Fruit fly (Drosophila melanogaster) whole organism, embryonic: Measurements from ENCODE around the gene CG32483.

Experiments
- B-H1 ChIP-seq: fragments of 200-800 bp; sonication (Bioruptor generic); IDR thresholded peaks from 3 replicates; pipeline ENCODE4 v1.3.6; 2022; ENCODE audit warnings: missing biosample characterization, missing genetic modification characterization
- CG10267 ChIP-seq: fragments of 200-800 bp; sonication (Bioruptor generic); optimal IDR thresholded peaks from 2 replicates; lab custom pipeline; 2018; ENCODE audit warnings: missing biosample characterization, mild to moderate bottlenecking, missing genetic modification characterization, moderate library complexity
- CG10366 ChIP-seq: fragments of 200-800 bp; sonication (Bioruptor generic); IDR thresholded peaks from 2 replicates; pipeline ENCODE4 v1.3.6; 2022; ENCODE audit warnings: missing biosample characterization, missing genetic modification characterization
- CG11085 ChIP-seq: fragments of 200-800 bp; sonication (Bioruptor generic); IDR thresholded peaks from 2 replicates; pipeline ENCODE4 v1.3.6; 2022; ENCODE audit warnings: missing biosample characterization, missing genetic modification characterization
- CG12104 ChIP-seq: fragments of 200-800 bp; sonication (Bioruptor generic); optimal IDR thresholded peaks from 3 replicates; lab custom pipeline; 2016; ENCODE audit warnings: missing biosample characterization, missing genetic modification characterization
- CG13123 ChIP-seq: fragments of 200-800 bp; sonication (Bioruptor generic); optimal IDR thresholded peaks from 2 replicates; lab custom pipeline; 2016; ENCODE audit warnings: missing biosample characterization, missing genetic modification characterization
- CG13624 ChIP-seq: fragments of 200-800 bp; sonication (Bioruptor generic); optimal IDR thresholded peaks from 2 replicates; lab custom pipeline; 2016; ENCODE audit warnings: missing biosample characterization, missing genetic modification characterization
- CG15601 ChIP-seq: fragments of 200-800 bp; sonication (Bioruptor generic); optimal IDR thresholded peaks from 3 replicates; lab custom pipeline; 2019; ENCODE audit warnings: missing biosample characterization, mild to moderate bottlenecking, missing genetic modification characterization, moderate library complexity
- CG17186 ChIP-seq: fragments of 200-800 bp; sonication (Bioruptor generic); optimal IDR thresholded peaks from 3 replicates; lab custom pipeline; 2017; ENCODE audit warnings: missing biosample characterization, missing genetic modification reagents, missing genetic modification characterization
- CG31365 ChIP-seq: fragments of 200-800 bp; sonication (Bioruptor generic); optimal IDR thresholded peaks from 2 replicates; lab custom pipeline; 2018; ENCODE audit warnings: missing biosample characterization, mild to moderate bottlenecking, missing genetic modification characterization
- CG31388 ChIP-seq: fragments of 200-800 bp; sonication (Bioruptor generic); optimal IDR thresholded peaks from 2 replicates; lab custom pipeline; 2016; ENCODE audit warnings: missing biosample characterization, missing genetic modification characterization
- CG34376 ChIP-seq: fragments of 200-800 bp; sonication (Bioruptor generic); optimal IDR thresholded peaks from 2 replicates; lab custom pipeline; 2018; ENCODE audit warnings: missing biosample characterization, mild to moderate bottlenecking, missing genetic modification characterization
- CG4707 ChIP-seq: fragments of 200-800 bp; sonication (Bioruptor generic); optimal IDR thresholded peaks from 2 replicates; lab custom pipeline; 2018; ENCODE audit warnings: missing biosample characterization, mild to moderate bottlenecking, missing genetic modification characterization, moderate library complexity
- CG7372 ChIP-seq: fragments of 200-800 bp; sonication (Bioruptor generic); IDR thresholded peaks from 2 replicates; pipeline ENCODE4 v1.3.6; 2022; ENCODE audit warnings: missing biosample characterization, missing genetic modification characterization
- Dp ChIP-seq: fragments of 200-800 bp; sonication (Bioruptor generic); optimal IDR thresholded peaks from 2 replicates; lab custom pipeline; 2018; ENCODE audit warnings: missing biosample characterization, mild to moderate bottlenecking, missing genetic modification characterization, moderate library complexity
- ERR ChIP-seq: fragments of 200-800 bp; sonication (Bioruptor generic); optimal IDR thresholded peaks from 2 replicates; lab custom pipeline; 2016; ENCODE audit warnings: missing biosample characterization, missing genetic modification characterization
- Fer1 ChIP-seq: fragments of 200-800 bp; sonication (Bioruptor generic); optimal IDR thresholded peaks from 2 replicates; lab custom pipeline; 2017; ENCODE audit warnings: missing biosample characterization, mild to moderate bottlenecking, missing genetic modification characterization
- GATAe ChIP-seq: fragments of 200-800 bp; sonication (Bioruptor generic); conservative IDR thresholded peaks from 2 replicates; pipeline ENCODE4 v1.3.6; 2022; ENCODE audit warnings: missing biosample characterization, missing genetic modification characterization
- HLH4C ChIP-seq: fragments of 200-800 bp; sonication (Bioruptor generic); IDR thresholded peaks from 3 replicates; pipeline ENCODE4 v1.3.6; 2022; ENCODE audit warnings: missing biosample characterization, missing genetic modification characterization; ENCODE audit not compliant: partially characterized antibody
- Jarid2 ChIP-seq: fragments of 200-800 bp; sonication (Bioruptor generic); optimal IDR thresholded peaks from 3 replicates; lab custom pipeline; 2017; ENCODE audit warnings: mild to moderate bottlenecking, missing biosample characterization, missing genetic modification reagents, missing genetic modification characterization
- Mrtf ChIP-seq: fragments of 200-800 bp; sonication (Bioruptor generic); IDR thresholded peaks from 3 replicates; pipeline ENCODE4 v1.3.6; 2022; ENCODE audit warnings: missing biosample characterization, missing genetic modification characterization
- PHDP ChIP-seq: fragments of 200-800 bp; sonication (Bioruptor generic); optimal IDR thresholded peaks from 3 replicates; lab custom pipeline; 2018; ENCODE audit warnings: missing biosample characterization, mild to moderate bottlenecking, missing genetic modification characterization, moderate library complexity
- Rx ChIP-seq: fragments of 200-800 bp; sonication (Bioruptor generic); IDR thresholded peaks from 2 replicates; pipeline ENCODE4 v1.3.6; 2022; ENCODE audit warnings: missing biosample characterization, missing genetic modification characterization
- Sin3A ChIP-seq: fragments of >200 bp; optimal IDR thresholded peaks from 2 replicates; lab custom pipeline; 2018
- Sox102F ChIP-seq: fragments of 200-800 bp; sonication (Bioruptor generic); optimal IDR thresholded peaks from 2 replicates; lab custom pipeline; 2018; ENCODE audit warnings: missing biosample characterization, mild to moderate bottlenecking, missing genetic modification characterization, moderate library complexity
- Sry-δ ChIP-seq: fragments of 200-800 bp; sonication (Bioruptor generic); optimal IDR thresholded peaks from 2 replicates; lab custom pipeline; 2016; ENCODE audit warnings: missing biosample characterization, missing genetic modification characterization
- Stat92E ChIP-seq, 3 experiments: fragments of >200 bp in 2 of 3; fragments of 200-800 bp in 1 of 3; sonication (Bioruptor generic) in 1 of 3; optimal IDR thresholded peaks; 2 replicates each; lab custom pipeline; 2017 to 2019; ENCODE audit warnings: missing biosample characterization in 3 of 3, missing genetic modification characterization in 3 of 3, mild to moderate bottlenecking in 1 of 3, moderate library complexity in 1 of 3
- TFAM ChIP-seq: fragments of 200-800 bp; sonication (Bioruptor generic); optimal IDR thresholded peaks from 2 replicates; lab custom pipeline; 2017; ENCODE audit warnings: missing biosample characterization, missing genetic modification characterization, inconsistent platforms
- cad ChIP-seq: fragments of >200 bp; optimal IDR thresholded peaks from 2 replicates; lab custom pipeline; 2017; ENCODE audit warnings: missing biosample characterization, missing genetic modification characterization
- chinmo ChIP-seq: fragments of 200-800 bp; sonication (Bioruptor generic); IDR thresholded peaks from 4 replicates; pipeline ENCODE4 v1.3.6; 2022; ENCODE audit warnings: missing biosample characterization, missing genetic modification characterization; ENCODE audit not compliant: partially characterized antibody
- fru ChIP-seq: fragments of >200 bp; optimal IDR thresholded peaks from 2 replicates; lab custom pipeline; 2017
- ftz-f1 ChIP-seq: fragments of 200-800 bp; sonication (Bioruptor generic); optimal IDR thresholded peaks from 2 replicates; lab custom pipeline; 2016; ENCODE audit warnings: missing biosample characterization, missing genetic modification characterization
- gcm2 ChIP-seq: fragments of 200-800 bp; sonication (Bioruptor generic); optimal IDR thresholded peaks from 2 replicates; lab custom pipeline; 2016; ENCODE audit warnings: missing biosample characterization, missing genetic modification characterization
- gem ChIP-seq: fragments of 200-800 bp; sonication (Bioruptor generic); optimal IDR thresholded peaks from 2 replicates; lab custom pipeline; 2019; ENCODE audit warnings: missing biosample characterization, mild to moderate bottlenecking, missing genetic modification characterization, moderate library complexity
- gro ChIP-seq: fragments of 200-800 bp; sonication (Bioruptor generic); optimal IDR thresholded peaks from 2 replicates; lab custom pipeline; 2016; ENCODE audit warnings: missing biosample characterization, missing genetic modification characterization
- hkb ChIP-seq, 2 experiments: fragments of 200-800 bp in 1 of 2; fragments of >200 bp in 1 of 2; sonication (Bioruptor generic) in 1 of 2; IDR thresholded peaks in 1 of 2; optimal IDR thresholded peaks in 1 of 2; 2 replicates each; pipeline versions ENCODE4 v1.3.6 to Lab custom; 2017 to 2022; ENCODE audit warnings: missing biosample characterization in 1 of 2, missing genetic modification characterization in 1 of 2
- knrl ChIP-seq: fragments of 200-800 bp; sonication (Bioruptor generic); IDR thresholded peaks from 3 replicates; pipeline ENCODE4 v1.3.6; 2022; ENCODE audit warnings: missing biosample characterization, missing genetic modification characterization; ENCODE audit not compliant: partially characterized antibody
- luna ChIP-seq: fragments of 200-800 bp; sonication (Bioruptor generic); optimal IDR thresholded peaks from 2 replicates; lab custom pipeline; 2016; ENCODE audit warnings: missing biosample characterization, missing genetic modification characterization
- mirr ChIP-seq: fragments of 200-800 bp; sonication (Bioruptor generic); optimal IDR thresholded peaks from 3 replicates; lab custom pipeline; 2018; ENCODE audit warnings: missing biosample characterization, mild to moderate bottlenecking, missing genetic modification characterization
- nom ChIP-seq: fragments of 200-800 bp; sonication (Bioruptor generic); optimal IDR thresholded peaks from 2 replicates; lab custom pipeline; 2017; ENCODE audit warnings: missing biosample characterization, missing genetic modification characterization, mild to moderate bottlenecking, moderate library complexity, missing genetic modification reagents
- p53 ChIP-seq: fragments of 200-800 bp; sonication (Bioruptor generic); optimal IDR thresholded peaks from 2 replicates; lab custom pipeline; 2016; ENCODE audit warnings: missing biosample characterization, missing genetic modification characterization
- pho ChIP-seq: fragments of 200-800 bp; sonication (Bioruptor generic); optimal IDR thresholded peaks from 2 replicates; lab custom pipeline; 2016; ENCODE audit warnings: missing biosample characterization, missing genetic modification characterization
- prd ChIP-seq, 3 experiments: fragments of >200 bp in 2 of 3; fragments of 200-800 bp in 1 of 3; sonication (Bioruptor generic) in 1 of 3; optimal IDR thresholded peaks in 2 of 3; IDR thresholded peaks in 1 of 3; 2 replicates in 2 of 3; 3 replicates in 1 of 3; pipeline versions ENCODE4 v1.3.6 to Lab custom; 2017 to 2022; ENCODE audit warnings: missing biosample characterization in 1 of 3, missing genetic modification characterization in 1 of 3
- so ChIP-seq: fragments of 200-800 bp; sonication (Bioruptor generic); IDR thresholded peaks from 3 replicates; pipeline ENCODE4 v1.3.6; 2022; ENCODE audit warnings: missing biosample characterization, missing genetic modification characterization
- sob ChIP-seq: fragments of 200-800 bp; sonication (Bioruptor generic); IDR thresholded peaks from 2 replicates; pipeline ENCODE4 v1.3.6; 2022; ENCODE audit warnings: missing biosample characterization, missing genetic modification characterization
- tna ChIP-seq: fragments of 200-800 bp; sonication (Bioruptor generic); IDR thresholded peaks from 2 replicates; pipeline ENCODE4 v1.3.6; 2022; ENCODE audit warnings: missing biosample characterization, missing genetic modification characterization; ENCODE audit not compliant: partially characterized antibody
- unc-4 ChIP-seq: fragments of 200-800 bp; sonication (Bioruptor generic); IDR thresholded peaks from 2 replicates; pipeline ENCODE4 v1.3.6; 2022; ENCODE audit warnings: missing biosample characterization, missing genetic modification characterization; ENCODE audit not compliant: partially characterized antibody

The CG32483 gene

DNA sequence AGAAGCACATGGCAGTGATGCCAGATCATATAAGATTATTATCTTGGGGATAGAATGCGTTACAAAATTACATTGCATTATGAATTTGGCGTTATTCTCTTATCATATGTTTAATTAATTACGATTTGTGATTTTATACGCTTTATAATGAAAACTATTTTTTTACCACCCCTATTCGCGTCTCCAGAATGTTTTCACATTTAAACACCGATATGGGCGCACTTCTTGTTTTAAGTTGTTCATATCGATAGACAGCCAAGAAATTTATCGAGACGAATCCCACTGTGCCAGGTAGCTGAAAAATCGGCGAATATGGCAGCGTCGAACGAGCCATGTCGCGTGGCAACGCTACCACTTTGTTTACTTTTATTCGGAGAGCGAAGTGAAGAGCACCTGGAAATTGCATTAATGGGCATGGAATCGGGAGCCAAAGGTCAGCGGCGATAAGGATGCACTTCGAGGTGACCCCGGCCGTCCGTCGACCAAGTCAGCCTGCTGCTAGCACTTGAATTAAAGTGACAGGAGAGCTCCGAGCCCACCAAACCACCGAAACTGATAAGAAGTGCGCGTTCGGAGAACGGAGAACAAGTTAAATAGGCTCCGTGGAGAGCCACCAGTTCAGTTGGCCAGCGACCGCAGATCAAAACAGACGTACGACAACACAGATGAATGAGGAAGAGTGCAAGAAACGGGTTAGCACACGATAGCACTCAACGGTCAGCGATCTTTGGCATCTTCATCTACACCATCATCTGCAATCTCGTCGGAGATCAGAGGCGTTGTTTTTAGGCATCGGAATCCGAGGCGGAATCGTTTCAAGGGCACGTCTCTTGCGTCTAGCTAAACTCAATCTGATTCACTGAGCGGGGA is 41.5 kb downstream of the CG32483 start, which contains the start of gene Gale (continued):
- TF ChIP-seq cad (GFP tag; lab: Kevin White, UChicago) (no peak), CG31365 (tag; lab: Kevin White, UChicago) (no peak), mirr (GFP tag; lab: Kevin White, UChicago) (peak; percentile 11), gcm2 (GFP tag; lab: Kevin White, UChicago) (no peak), Mrtf (GFP tag; lab: Robert Waterston, UW) (no peak), Jarid2 (peak; percentile 73), CG34376 (GFP tag; lab: Kevin White, UChicago) (peak; percentile 72), unc-4 (peak; percentile 66), GATAe (GFP tag; lab: Robert Waterston, UW) (peak; percentile 58), chinmo (GFP tag; lab: Robert Waterston, UW) (peak; percentile 97), knrl (GFP tag; lab: Robert Waterston, UW) (peak; percentile 71), fru (lab: Kevin White, UChicago) (no peak), B-H1 (GFP tag; lab: Robert Waterston, UW) (no peak; the same call in 1 of the 3 replicates), gem (tag; lab: Kevin White, UChicago) (no peak), Dp (GFP tag; lab: Kevin White, UChicago) (peak; percentile 71), CG4707 (no peak), CG7372 (GFP tag; lab: Robert Waterston, UW) (no peak), tna (peak; percentile 61; the same call in 1 of the 2 replicates), Fer1 (GFP tag; lab: Kevin White, UChicago) (peak; percentile 24), Rx (GFP tag; lab: Robert Waterston, UW) (no peak), CG11085 (GFP tag; lab: Robert Waterston, UW) (no peak), Sry-δ (GFP tag; lab: Kevin White, UChicago) (peak; percentile 61), sob (peak; percentile 27; the same call in 1 of the 2 replicates), Stat92E (GFP tag; optimal IDR thresholded peaks at IDR 0.05; lab: Kevin White, UChicago) (no peak), HLH4C (peak; percentile 79), gro (peak; percentile 15), so (GFP tag; lab: Robert Waterston, UW) (peak; percentile 46; the same call in 1 of the 3 replicates), CG15601 (tag; lab: Kevin White, UChicago) (no peak), CG12104 (GFP tag; lab: Kevin White, UChicago) (peak; percentile 49), CG13123 (GFP tag; lab: Kevin White, UChicago) (no peak), p53 (GFP tag; lab: Kevin White, UChicago) (no peak), Sox102F (no peak), PHDP (tag; lab: Kevin White, UChicago) (no peak), CG10267 (tag; lab: Kevin White, UChicago) (peak; percentile 72), CG31388 (GFP tag; lab: Kevin White, UChicago) (no peak), CG10366 (no peak), Sin3A (lab: Kevin White, UChicago) (peak; percentile 65), hkb (optimal IDR thresholded peaks at IDR 0.05; lab: Kevin White, UChicago) (peak; percentile 92), hkb (GFP tag; IDR thresholded peaks at IDR 0.05; lab: Robert Waterston, UW) (0 out of 2 replicates have a peak, but pooled peaks have one; percentile 35), TFAM (GFP tag; lab: Kevin White, UChicago) (no peak), nom (peak; percentile 72), CG17186 (GFP tag; lab: Kevin White, UChicago) (no peak), luna (GFP tag; lab: Kevin White, UChicago) (no peak), CG13624 (GFP tag; lab: Kevin White, UChicago) (peak; percentile 46), ERR (GFP tag; lab: Kevin White, UChicago) (no peak), pho (GFP tag; lab: Kevin White, UChicago) (no peak), prd (optimal IDR thresholded peaks at IDR 0.05; lab: Kevin White, UChicago) (no peak), prd (GFP tag; IDR thresholded peaks at IDR 0.05; lab: Robert Waterston, UW) (peak; percentile 23; the same call in 1 of the 3 replicates), ftz-f1 (GFP tag; lab: Kevin White, UChicago) (peak; percentile 68)
